Fruit fly (Drosophila melanogaster) whole organism, embryonic: ENCODE results near the gene trr.

Source experiments
- Aef1 ChIP-seq: fragments of 200-800 bp; sonication (Bioruptor generic); IDR thresholded peaks from 3 replicates; pipeline ENCODE4 v1.3.6; 2022; ENCODE audit warnings: missing biosample characterization, missing genetic modification characterization
- Bgb ChIP-seq: fragments of 200-800 bp; sonication (Bioruptor generic); IDR thresholded peaks from 2 replicates; pipeline ENCODE4 v1.3.6; 2022; ENCODE audit warnings: missing biosample characterization, missing genetic modification characterization; ENCODE audit not compliant: partially characterized antibody
- CG10366 ChIP-seq: fragments of 200-800 bp; sonication (Bioruptor generic); IDR thresholded peaks from 2 replicates; pipeline ENCODE4 v1.3.6; 2022; ENCODE audit warnings: missing biosample characterization, missing genetic modification characterization
- CG10979 ChIP-seq: fragments of 200-800 bp; sonication (Bioruptor generic); optimal IDR thresholded peaks from 2 replicates; lab custom pipeline; 2018; ENCODE audit warnings: missing biosample characterization, mild to moderate bottlenecking, missing genetic modification characterization, moderate library complexity
- CG11456 ChIP-seq: fragments of 200-800 bp; sonication (Bioruptor generic); IDR thresholded peaks from 3 replicates; pipeline ENCODE4 v1.3.6; 2022; ENCODE audit warnings: missing biosample characterization, missing genetic modification characterization
- CG11723 ChIP-seq: fragments of 200-800 bp; sonication (Bioruptor generic); optimal IDR thresholded peaks from 2 replicates; lab custom pipeline; 2017; ENCODE audit warnings: missing biosample characterization, mild to moderate bottlenecking, missing genetic modification characterization
- CG17359 ChIP-seq: fragments of 200-800 bp; sonication (Bioruptor generic); optimal IDR thresholded peaks from 3 replicates; lab custom pipeline; 2018; ENCODE audit warnings: missing biosample characterization, mild to moderate bottlenecking, missing genetic modification characterization, moderate library complexity
- CG18599 ChIP-seq: fragments of 200-800 bp; sonication (Bioruptor generic); optimal IDR thresholded peaks from 3 replicates; lab custom pipeline; 2017; ENCODE audit warnings: missing biosample characterization, missing genetic modification characterization, mild to moderate bottlenecking, moderate library complexity, missing genetic modification reagents
- CG2875 ChIP-seq: fragments of 200-800 bp; sonication (Bioruptor generic); optimal IDR thresholded peaks from 2 replicates; lab custom pipeline; 2017; ENCODE audit warnings: missing biosample characterization, mild to moderate bottlenecking, missing genetic modification characterization, missing genetic modification reagents
- CG4328 ChIP-seq: fragments of 200-800 bp; sonication (Bioruptor generic); optimal IDR thresholded peaks from 3 replicates; lab custom pipeline; 2017; ENCODE audit warnings: missing biosample characterization, missing genetic modification reagents, missing genetic modification characterization
- CG43689 ChIP-seq: fragments of 200-800 bp; sonication (Bioruptor generic); IDR thresholded peaks from 2 replicates; pipeline ENCODE4 v1.3.6; 2022; ENCODE audit warnings: missing biosample characterization, missing genetic modification characterization
- CG4424 ChIP-seq: fragments of 200-800 bp; sonication (Bioruptor generic); optimal IDR thresholded peaks from 3 replicates; lab custom pipeline; 2016; ENCODE audit warnings: missing biosample characterization, missing genetic modification characterization
- CG6683 ChIP-seq: fragments of 200-800 bp; sonication (Bioruptor generic); optimal IDR thresholded peaks from 2 replicates; lab custom pipeline; 2017; ENCODE audit warnings: missing biosample characterization, mild to moderate bottlenecking, missing genetic modification characterization, missing genetic modification reagents
- CG7357 ChIP-seq: fragments of 200-800 bp; sonication (Bioruptor generic); IDR thresholded peaks from 3 replicates; pipeline ENCODE4 v1.3.6; 2022; ENCODE audit warnings: missing biosample characterization, missing genetic modification characterization
- CG8089 ChIP-seq: fragments of 200-800 bp; sonication (Bioruptor generic); optimal IDR thresholded peaks from 3 replicates; lab custom pipeline; 2016; ENCODE audit warnings: missing biosample characterization, missing genetic modification characterization
- CTCF ChIP-seq: fragments of 200-800 bp; sonication (Bioruptor generic); optimal IDR thresholded peaks from 2 replicates; lab custom pipeline; 2017; ENCODE audit warnings: missing biosample characterization, mild to moderate bottlenecking, missing genetic modification characterization, moderate library complexity
- CoRest ChIP-seq: fragments of 200-800 bp; sonication (Bioruptor generic); optimal IDR thresholded peaks from 3 replicates; lab custom pipeline; 2018; ENCODE audit warnings: missing biosample characterization, mild to moderate bottlenecking, missing genetic modification characterization, moderate library complexity
- Dad ChIP-seq: fragments of 200-800 bp; sonication (Bioruptor generic); optimal IDR thresholded peaks from 3 replicates; lab custom pipeline; 2016; ENCODE audit warnings: missing biosample characterization, missing genetic modification characterization
- Dip3 ChIP-seq: fragments of 200-800 bp; sonication (Bioruptor generic); optimal IDR thresholded peaks from 3 replicates; lab custom pipeline; 2016; ENCODE audit warnings: missing biosample characterization, missing genetic modification characterization
- Fer3 ChIP-seq: fragments of 200-800 bp; sonication (Bioruptor generic); optimal IDR thresholded peaks from 2 replicates; lab custom pipeline; 2018; ENCODE audit warnings: missing biosample characterization, mild to moderate bottlenecking, missing genetic modification characterization, moderate library complexity
- H2.0 ChIP-seq: fragments of 200-800 bp; sonication (Bioruptor generic); IDR thresholded peaks from 2 replicates; pipeline ENCODE4 v1.3.6; 2022; ENCODE audit warnings: missing biosample characterization, missing genetic modification characterization
- MBD-R2 ChIP-seq: fragments of 200-800 bp; sonication (Bioruptor generic); IDR thresholded peaks from 2 replicates; pipeline ENCODE4 v1.3.6; 2022; ENCODE audit warnings: missing biosample characterization, missing genetic modification characterization
- MTF-1 ChIP-seq: fragments of 200-800 bp; sonication (Bioruptor generic); optimal IDR thresholded peaks from 2 replicates; lab custom pipeline; 2018; ENCODE audit warnings: missing biosample characterization, mild to moderate bottlenecking, missing genetic modification characterization, borderline replicate concordance
- Meics ChIP-seq: fragments of 200-800 bp; sonication (Bioruptor generic); optimal IDR thresholded peaks from 2 replicates; lab custom pipeline; 2017; ENCODE audit warnings: missing biosample characterization, mild to moderate bottlenecking, missing genetic modification characterization
- NFAT ChIP-seq: fragments of 200-800 bp; sonication (Bioruptor generic); IDR thresholded peaks from 2 replicates; pipeline ENCODE4 v1.3.6; 2022; ENCODE audit warnings: missing biosample characterization, missing genetic modification characterization
- NfI ChIP-seq: fragments of 200-800 bp; sonication (Bioruptor generic); optimal IDR thresholded peaks from 3 replicates; lab custom pipeline; 2018; ENCODE audit warnings: missing biosample characterization, mild to moderate bottlenecking, missing genetic modification characterization, moderate library complexity
- Poxn ChIP-seq: fragments of 200-800 bp; sonication (Bioruptor generic); IDR thresholded peaks from 2 replicates; pipeline ENCODE4 v1.3.6; 2022; ENCODE audit warnings: missing biosample characterization, missing genetic modification characterization
- Ptx1 ChIP-seq: fragments of 200-800 bp; sonication (Bioruptor generic); IDR thresholded peaks from 2 replicates; pipeline ENCODE4 v1.3.6; 2022; ENCODE audit warnings: missing biosample characterization, missing genetic modification characterization
- Rx ChIP-seq: fragments of 200-800 bp; sonication (Bioruptor generic); IDR thresholded peaks from 2 replicates; pipeline ENCODE4 v1.3.6; 2022; ENCODE audit warnings: missing biosample characterization, missing genetic modification characterization
- Sin3A ChIP-seq: fragments of >200 bp; optimal IDR thresholded peaks from 2 replicates; lab custom pipeline; 2018
- Sry-β ChIP-seq: fragments of 200-800 bp; sonication (Bioruptor generic); optimal IDR thresholded peaks from 2 replicates; lab custom pipeline; 2018; ENCODE audit warnings: missing biosample characterization, mild to moderate bottlenecking, missing genetic modification characterization, moderate library complexity
- YL-1 ChIP-seq: fragments of 200-800 bp; sonication (Bioruptor generic); optimal IDR thresholded peaks from 3 replicates; lab custom pipeline; 2017; ENCODE audit warnings: missing biosample characterization, mild to moderate bottlenecking, missing genetic modification characterization
- ab ChIP-seq: fragments of 200-800 bp; sonication (Bioruptor generic); optimal IDR thresholded peaks from 2 replicates; lab custom pipeline; 2016; ENCODE audit warnings: missing biosample characterization, missing genetic modification characterization
- cad ChIP-seq: fragments of >200 bp; optimal IDR thresholded peaks from 2 replicates; lab custom pipeline; 2017; ENCODE audit warnings: missing biosample characterization, missing genetic modification characterization
- cato ChIP-seq: fragments of 200-800 bp; sonication (Bioruptor generic); optimal IDR thresholded peaks from 2 replicates; lab custom pipeline; 2016; ENCODE audit warnings: missing biosample characterization, missing genetic modification characterization, borderline replicate concordance
- crol ChIP-seq: fragments of 200-800 bp; sonication (Bioruptor generic); IDR thresholded peaks from 2 replicates; pipeline ENCODE4 v1.3.6; 2022; ENCODE audit warnings: missing biosample characterization, missing genetic modification characterization
- emc ChIP-seq: fragments of 200-800 bp; sonication (Bioruptor generic); optimal IDR thresholded peaks from 2 replicates; lab custom pipeline; 2016; ENCODE audit warnings: missing biosample characterization, missing genetic modification characterization
- ems ChIP-seq: fragments of 200-800 bp; sonication (Bioruptor generic); optimal IDR thresholded peaks from 3 replicates; lab custom pipeline; 2016; ENCODE audit warnings: missing biosample characterization, missing genetic modification characterization
- fd102C ChIP-seq: fragments of 200-800 bp; sonication (Bioruptor generic); optimal IDR thresholded peaks from 2 replicates; lab custom pipeline; 2018; ENCODE audit warnings: missing biosample characterization, mild to moderate bottlenecking, missing genetic modification characterization, moderate library complexity
- ftz-f1 ChIP-seq: fragments of 200-800 bp; sonication (Bioruptor generic); optimal IDR thresholded peaks from 2 replicates; lab custom pipeline; 2016; ENCODE audit warnings: missing biosample characterization, missing genetic modification characterization
- kay ChIP-seq: fragments of 200-800 bp; sonication (Bioruptor generic); optimal IDR thresholded peaks from 2 replicates; lab custom pipeline; 2016; ENCODE audit warnings: missing biosample characterization, missing genetic modification characterization
- lbe ChIP-seq: fragments of 200-800 bp; sonication (Bioruptor generic); optimal IDR thresholded peaks from 2 replicates; lab custom pipeline; 2016; ENCODE audit warnings: missing biosample characterization, mild to moderate bottlenecking, missing genetic modification characterization
- onecut ChIP-seq: fragments of 200-800 bp; sonication (Bioruptor generic); IDR thresholded peaks from 2 replicates; pipeline ENCODE4 v1.3.6; 2022; ENCODE audit warnings: missing biosample characterization, missing genetic modification characterization
- peb ChIP-seq: fragments of 200-800 bp; sonication (Bioruptor generic); IDR thresholded peaks from 2 replicates; pipeline ENCODE4 v1.3.6; 2022; ENCODE audit warnings: missing biosample characterization, missing genetic modification characterization
- sd ChIP-seq: fragments of 200-800 bp; sonication (Bioruptor generic); optimal IDR thresholded peaks from 3 replicates; lab custom pipeline; 2018; ENCODE audit warnings: missing biosample characterization, mild to moderate bottlenecking, missing genetic modification characterization, moderate library complexity
- sima ChIP-seq: fragments of 200-800 bp; sonication (Bioruptor generic); optimal IDR thresholded peaks from 2 replicates; lab custom pipeline; 2016; ENCODE audit warnings: missing biosample characterization, missing genetic modification characterization
- slbo ChIP-seq: fragments of 200-800 bp; sonication (Bioruptor generic); IDR thresholded peaks from 2 replicates; pipeline ENCODE4 v1.3.6; 2022; ENCODE audit warnings: missing biosample characterization, missing genetic modification characterization
- slou ChIP-seq: fragments of 200-800 bp; sonication (Bioruptor generic); optimal IDR thresholded peaks from 3 replicates; lab custom pipeline; 2016; ENCODE audit warnings: missing biosample characterization, missing genetic modification characterization
- tin ChIP-seq: fragments of 200-800 bp; sonication (Bioruptor generic); optimal IDR thresholded peaks from 3 replicates; lab custom pipeline; 2016; ENCODE audit warnings: missing biosample characterization, missing genetic modification characterization
- trh ChIP-seq: fragments of 200-800 bp; sonication (Bioruptor generic); optimal IDR thresholded peaks from 2 replicates; lab custom pipeline; 2016; ENCODE audit warnings: missing biosample characterization, missing genetic modification characterization
- usp ChIP-seq: fragments of >200 bp; optimal IDR thresholded peaks from 2 replicates; lab custom pipeline; 2017; ENCODE audit warnings: missing biosample characterization, missing genetic modification characterization
- wek ChIP-seq: fragments of 200-800 bp; sonication (Bioruptor generic); optimal IDR thresholded peaks from 3 replicates; lab custom pipeline; 2018; ENCODE audit warnings: missing biosample characterization, mild to moderate bottlenecking, missing genetic modification characterization, moderate library complexity

The trr gene

dm6 chrX:1880139-1880556, 9.6 kb downstream of the trr start, which contains the start of gene Coa8 (continued):
- TF ChIP-seq Sry-β = no peak
- TF ChIP-seq YL-1 (GFP tag; lab: Kevin White, UChicago) = peak; percentile 10
- peak; percentile 4 for TF ChIP-seq CG4424
- TF ChIP-seq ems (GFP tag; lab: Kevin White, UChicago) = peak; percentile 19
- TF ChIP-seq Ptx1 (GFP tag; lab: Robert Waterston, UW) = peak; percentile 59
- TF ChIP-seq cad (GFP tag; lab: Kevin White, UChicago) = no peak
- no peak for TF ChIP-seq peb (GFP tag; lab: Robert Waterston, UW)
- peak; percentile 56 for TF ChIP-seq CG18599
- TF ChIP-seq fd102C (GFP tag; lab: Kevin White, UChicago) = no peak
- peak; percentile 91 for TF ChIP-seq wek
- no peak for TF ChIP-seq CG11723 (GFP tag; lab: Kevin White, UChicago)
- TF ChIP-seq sima (GFP tag; lab: Kevin White, UChicago) = no peak
- TF ChIP-seq Rx (GFP tag; lab: Robert Waterston, UW) = peak; percentile 14; the same call in 1 of the 2 replicates
- TF ChIP-seq NfI = peak; percentile 51
- TF ChIP-seq CG17359 (tag; lab: Kevin White, UChicago) = peak; percentile 12
- no peak for TF ChIP-seq CTCF
- TF ChIP-seq CG4328 (GFP tag; lab: Kevin White, UChicago) = no peak
- TF ChIP-seq Poxn (GFP tag; lab: Robert Waterston, UW) = 0 out of 2 replicates have a peak, but pooled peaks have one; percentile 25
- TF ChIP-seq CG2875 (GFP tag; lab: Kevin White, UChicago) = no peak
- peak; percentile 31; the same call in 1 of the 2 replicates for TF ChIP-seq NFAT (GFP tag; lab: Robert Waterston, UW)
- peak; percentile 19 for TF ChIP-seq Dad (GFP tag; lab: Kevin White, UChicago)
- TF ChIP-seq cato (GFP tag; lab: Kevin White, UChicago) = no peak
- peak; percentile 25 for TF ChIP-seq CoRest (tag; lab: Kevin White, UChicago)
- TF ChIP-seq lbe (GFP tag; lab: Kevin White, UChicago) = no peak
- no peak for TF ChIP-seq ab
- no peak for TF ChIP-seq CG10979 (tag; lab: Kevin White, UChicago)
- peak; percentile 26; the same call in 2 of the 3 replicates for TF ChIP-seq Aef1 (GFP tag; lab: Robert Waterston, UW)
- no peak for TF ChIP-seq usp (GFP tag; lab: Kevin White, UChicago)
- TF ChIP-seq MTF-1 (GFP tag; lab: Kevin White, UChicago) = no peak
- TF ChIP-seq Fer3 (tag; lab: Kevin White, UChicago) = peak; percentile 24
- TF ChIP-seq CG6683 = no peak
- 0 out of 2 replicates have a peak, but pooled peaks have one; percentile 18 for TF ChIP-seq H2.0 (GFP tag; lab: Robert Waterston, UW)
- TF ChIP-seq ftz-f1 (GFP tag; lab: Kevin White, UChicago) = no peak
- peak; percentile 41 for TF ChIP-seq CG10366 (GFP tag; lab: Robert Waterston, UW)
- TF ChIP-seq kay (GFP tag; lab: Kevin White, UChicago) = no peak
- TF ChIP-seq MBD-R2 (GFP tag; lab: Robert Waterston, UW) = peak; percentile 59
- no peak for TF ChIP-seq emc (GFP tag; lab: Kevin White, UChicago)
- no peak for TF ChIP-seq tin (GFP tag; lab: Kevin White, UChicago)
- peak; percentile 65; the same call in 1 of the 2 replicates for TF ChIP-seq slbo
- 0 out of 3 replicates have a peak, but pooled peaks have one; percentile 5 for TF ChIP-seq CG7357
- no peak for TF ChIP-seq crol (GFP tag; lab: Robert Waterston, UW)
- no peak for TF ChIP-seq CG43689 (GFP tag; lab: Robert Waterston, UW)
- TF ChIP-seq onecut (GFP tag; lab: Robert Waterston, UW) = 0 out of 2 replicates have a peak, but pooled peaks have one; percentile 11
- TF ChIP-seq CG8089 = peak; percentile 23
- 0 out of 3 replicates have a peak, but pooled peaks have one; percentile 43 for TF ChIP-seq CG11456 (GFP tag; lab: Robert Waterston, UW)
- peak; percentile 39 for TF ChIP-seq Sin3A (lab: Kevin White, UChicago)
- peak; percentile 33 for TF ChIP-seq Dip3 (GFP tag; lab: Kevin White, UChicago)
- no peak for TF ChIP-seq sd (tag; lab: Kevin White, UChicago)
- TF ChIP-seq trh (GFP tag; lab: Kevin White, UChicago) = no peak
- TF ChIP-seq Bgb (GFP tag; lab: Robert Waterston, UW) = peak; percentile 39; the same call in 1 of the 2 replicates
- no peak for TF ChIP-seq slou (GFP tag; lab: Kevin White, UChicago)
- TF ChIP-seq Meics (GFP tag; lab: Kevin White, UChicago) = peak; percentile 38
